Fruit fly (Drosophila melanogaster): ENCODE data around the gene Tif-IA.

Gene Tif-IA

DNA sequence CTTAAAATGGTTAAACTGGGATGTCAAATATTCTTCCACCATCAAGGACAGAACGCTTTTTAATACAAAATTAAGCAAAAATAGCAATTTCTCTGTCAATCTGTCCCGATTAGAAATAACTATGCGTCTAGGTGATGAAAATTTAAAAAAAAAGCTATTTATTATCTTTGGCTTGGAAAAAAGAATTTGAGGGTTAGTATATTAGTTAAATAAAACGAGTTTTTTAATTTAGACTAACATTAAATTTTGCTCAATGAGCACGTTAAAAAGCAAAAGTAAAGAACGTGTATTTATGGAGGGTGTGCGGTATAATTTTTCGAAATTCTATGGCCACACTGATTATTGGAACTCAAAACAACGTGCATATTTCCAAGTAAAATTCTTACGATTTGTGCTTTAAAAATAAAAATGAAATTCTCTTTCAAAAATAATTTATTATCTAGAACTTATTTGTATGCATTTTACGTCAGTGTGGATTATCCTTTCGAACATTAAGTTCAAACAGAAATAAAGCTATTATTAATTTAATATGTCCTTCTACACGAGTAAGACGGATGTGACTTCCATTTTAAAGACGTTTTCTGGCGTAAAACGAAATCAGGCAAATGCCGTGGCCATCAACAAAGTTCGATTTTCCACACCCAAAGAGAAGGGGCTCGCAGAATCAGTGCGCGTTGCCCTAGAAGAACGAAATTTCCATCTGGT, at the start of gene Tif-IA (continued):
- TF ChIP-seq dm (GFP tag; optimal IDR thresholded peaks at IDR 0.05) (peak; percentile 32), HmgZ (tag; optimal IDR thresholded peaks at IDR 0.05) (no peak), Hmr (GFP tag; optimal IDR thresholded peaks at IDR 0.05) (no peak), salm (tag; optimal IDR thresholded peaks at IDR 0.05) (no peak), CG9797 (GFP tag; optimal IDR thresholded peaks at IDR 0.05) (peak; percentile 36), Oaz (GFP tag; IDR thresholded peaks at IDR 0.05) (no peak), cad (GFP tag; optimal IDR thresholded peaks at IDR 0.05) (no peak), gcm2 (GFP tag; optimal IDR thresholded peaks at IDR 0.05) (no peak), BEAF-32 (GFP tag; optimal IDR thresholded peaks at IDR 0.05) (peak; percentile 35), Pdp1 (GFP tag; optimal IDR thresholded peaks at IDR 0.05) (no peak), CG17361 (GFP tag; IDR thresholded peaks at IDR 0.05) (peak; percentile 58), CG2116 (GFP tag; optimal IDR thresholded peaks at IDR 0.05) (no peak), CG14710 (tag; optimal IDR thresholded peaks at IDR 0.05) (peak; percentile 43), CG4617 (GFP tag; optimal IDR thresholded peaks at IDR 0.05; ENCODE audit: borderline replicate concordance) (peak; percentile 49), Ets97D (GFP tag; optimal IDR thresholded peaks at IDR 0.05) (peak; percentile 14), CG17829 (tag; optimal IDR thresholded peaks at IDR 0.05) (peak; percentile 17), CG11723 (GFP tag; optimal IDR thresholded peaks at IDR 0.05) (peak; percentile 68), trem (tag; optimal IDR thresholded peaks at IDR 0.05) (peak; percentile 18), MESR4 (GFP tag; optimal IDR thresholded peaks at IDR 0.05) (peak; percentile 59), CG2712 (tag; optimal IDR thresholded peaks at IDR 0.05) (peak; percentile 9), Gug (GFP tag; IDR thresholded peaks at IDR 0.05) (no peak), Dbx (GFP tag; IDR thresholded peaks at IDR 0.05) (no peak)

dm6 chr2L:22214276-22214675, 35.4 kb upstream of the Tif-IA start, which contains the start of gene Ir40a:
TSS of gene Ir40a (minus strand) at chr2L:22214376.
- TF ChIP-seq sna (GFP tag; IDR thresholded peaks at IDR 0.05; ENCODE audit: partially characterized antibody) (no peak), CG13287 (GFP tag; IDR thresholded peaks at IDR 0.05; ENCODE audit: partially characterized antibody) (no peak), CG12942 (GFP tag; optimal IDR thresholded peaks at IDR 0.05) (no peak), CG5245 (GFP tag; optimal IDR thresholded peaks at IDR 0.05) (no peak), CG9727 (GFP tag; optimal IDR thresholded peaks at IDR 0.05) (no peak), insv (GFP tag; optimal IDR thresholded peaks at IDR 0.05) (no peak)

dm6 chr2L:22239611-22240219, 10.0 kb upstream of the Tif-IA start, which contains the start of gene Nubpl:
TSS of gene Nubpl (plus strand) at chr2L:22239916.
- TF ChIP-seq ken (GFP tag; IDR thresholded peaks at IDR 0.05) (no peak), Lhr (GFP tag; optimal IDR thresholded peaks at IDR 0.05) (peak; percentile 85), gfzf (GFP tag; optimal IDR thresholded peaks at IDR 0.05) (peak; percentile 41), CG31365 (tag; optimal IDR thresholded peaks at IDR 0.05) (no peak), bigmax (GFP tag; optimal IDR thresholded peaks at IDR 0.05) (no peak), trem (tag; optimal IDR thresholded peaks at IDR 0.05) (peak; percentile 55), klu (GFP tag; IDR thresholded peaks at IDR 0.05) (no peak), amos (GFP tag; IDR thresholded peaks at IDR 0.05; ENCODE audit: partially characterized antibody) (peak; percentile 21; the same call in 1 of the 2 replicates), exex (tag; optimal IDR thresholded peaks at IDR 0.05) (no peak), E2f2 (GFP tag; IDR thresholded peaks at IDR 0.05) (no peak), ato (GFP tag; IDR thresholded peaks at IDR 0.05; ENCODE audit: partially characterized antibody) (no peak), Atf-2 (GFP tag; optimal IDR thresholded peaks at IDR 0.05) (no peak), BtbVII (GFP tag; optimal IDR thresholded peaks at IDR 0.05) (no peak), CG12659 (GFP tag; optimal IDR thresholded peaks at IDR 0.05) (peak; percentile 46), run (tag; optimal IDR thresholded peaks at IDR 0.05) (no peak), NC2α (GFP tag; optimal IDR thresholded peaks at IDR 0.05) (no peak), Dip2 (GFP tag; IDR thresholded peaks at IDR 0.05) (no peak), aop (GFP tag; IDR thresholded peaks at IDR 0.05) (no peak), ftz-f1 (GFP tag; optimal IDR thresholded peaks at IDR 0.05) (no peak), CG13123 (GFP tag; optimal IDR thresholded peaks at IDR 0.05) (no peak), Dfd (GFP tag; optimal IDR thresholded peaks at IDR 0.05) (peak in 1 of 2 experiments; percentile 32)
